Fruit fly (Drosophila melanogaster) whole organism, pupa: ENCODE results near the gene Der-1.
A peak's percentile ranks its signal among the peaks of the same experiment; 100 is the strongest.

Experiments
- CG10348 ChIP-seq: fragments of 200-800 bp; sonication (Bioruptor generic); IDR thresholded peaks from 2 replicates; pipeline ENCODE4 v1.3.6; 2022; ENCODE audit warnings: missing biosample characterization, missing genetic modification characterization
- CG14655 ChIP-seq: fragments of 200-800 bp; sonication (Bioruptor generic); optimal IDR thresholded peaks from 3 replicates; lab custom pipeline; 2017; ENCODE audit warnings: mild to moderate bottlenecking, missing biosample characterization, missing genetic modification reagents, missing genetic modification characterization
- CG32121 ChIP-seq: fragments of 200-800 bp; sonication (Bioruptor generic); IDR thresholded peaks from 2 replicates; pipeline ENCODE4 v1.3.6; 2022; ENCODE audit warnings: missing biosample characterization, missing genetic modification characterization
- CG8159 ChIP-seq: fragments of 200-800 bp; sonication (Bioruptor generic); optimal IDR thresholded peaks from 3 replicates; lab custom pipeline; 2018; ENCODE audit warnings: missing biosample characterization, mild to moderate bottlenecking, missing genetic modification characterization, moderate library complexity
- CG9948 ChIP-seq: fragments of 200-800 bp; sonication (Bioruptor generic); optimal IDR thresholded peaks from 2 replicates; lab custom pipeline; 2018; ENCODE audit warnings: missing biosample characterization, mild to moderate bottlenecking, missing genetic modification characterization, moderate library complexity
- D1 ChIP-seq: fragments of 200-800 bp; sonication (Bioruptor generic); optimal IDR thresholded peaks from 2 replicates; lab custom pipeline; 2018; ENCODE audit warnings: missing biosample characterization, mild to moderate bottlenecking, missing genetic modification characterization, moderate library complexity
- EcR ChIP-seq: fragments of 200-800 bp; sonication (Bioruptor generic); optimal IDR thresholded peaks from 3 replicates; lab custom pipeline; 2019; ENCODE audit warnings: missing biosample characterization, missing genetic modification characterization, mild to moderate bottlenecking, moderate library complexity, missing genetic modification reagents
- Ets98B ChIP-seq: fragments of 200-800 bp; sonication (Bioruptor generic); IDR thresholded peaks from 2 replicates; pipeline ENCODE4 v1.3.6; 2022; ENCODE audit warnings: missing biosample characterization, missing genetic modification characterization
- Snoo ChIP-seq: fragments of 200-800 bp; sonication (Bioruptor generic); optimal IDR thresholded peaks from 3 replicates; lab custom pipeline; 2017; ENCODE audit warnings: missing biosample characterization, mild to moderate bottlenecking, missing genetic modification characterization, inconsistent platforms
- fd96Ca ChIP-seq: fragments of 200-800 bp; sonication (Bioruptor generic); IDR thresholded peaks from 3 replicates; pipeline ENCODE4 v1.3.6; 2022; ENCODE audit warnings: missing biosample characterization, missing genetic modification characterization

dm6 chr2L:1972450-1973119, 1.2 kb upstream of the Der-1 start:
- peak; percentile 5 for TF ChIP-seq CG8159 (tag; lab: Kevin White, UChicago)
- TF ChIP-seq CG32121 (GFP tag; lab: Robert Waterston, UW) = no peak
- no peak for TF ChIP-seq fd96Ca
- no peak for TF ChIP-seq D1 (tag; lab: Kevin White, UChicago)
- no peak for TF ChIP-seq CG9948 (tag; lab: Kevin White, UChicago)
- no peak for TF ChIP-seq Ets98B (GFP tag; lab: Robert Waterston, UW)
- no peak for TF ChIP-seq EcR
- TF ChIP-seq CG14655 (GFP tag; lab: Kevin White, UChicago) = no peak
- TF ChIP-seq Snoo = no peak
- TF ChIP-seq CG10348 (GFP tag; lab: Robert Waterston, UW) = no peak
